Fruit fly (Drosophila melanogaster): ENCODE results near the gene Zyx.

Gene Zyx

dm6 chr4:1050422-1050821, 14.4 kb downstream of the Zyx start:
- no peak for TF ChIP-seq noc (tag; optimal IDR thresholded peaks at IDR 0.05)

dm6 chr4:1032610-1033297, 32.0 kb downstream of the Zyx start:
- no peak for TF ChIP-seq noc (tag; optimal IDR thresholded peaks at IDR 0.05)

- TF ChIP-seq noc (tag; optimal IDR thresholded peaks at IDR 0.05), result no peak
These were observed 33.1 kb downstream of the Zyx start, which contains the start of gene CG11076 for dm6 chr4:1031687-1032140. TSS of gene CG11076 (minus strand) at chr4:1031757.

dm6 chr4:1031137-1031536, 33.7 kb downstream of the Zyx start, which contains the start of gene ATPsynbeta:
TSS of gene ATPsynbeta (plus strand) at chr4:1031484.
- no peak for TF ChIP-seq noc (tag; optimal IDR thresholded peaks at IDR 0.05)

dm6 chr4:1030692-1031110, 34.1 kb downstream of the Zyx start:
- TF ChIP-seq noc (tag; optimal IDR thresholded peaks at IDR 0.05), result no peak

- TF ChIP-seq noc (tag; optimal IDR thresholded peaks at IDR 0.05), result no peak
These were observed 35.5 kb downstream of the Zyx start, which contains the start of gene Mpv17 for dm6 chr4:1029198-1029795. TSS of gene Mpv17 (minus strand) at chr4:1029361.

- TF ChIP-seq noc (tag; optimal IDR thresholded peaks at IDR 0.05), result no peak
These were observed 37.9 kb downstream of the Zyx start, which contains the start of gene PlexA for dm6 chr4:1026806-1027431. TSS of gene PlexA (minus strand) at chr4:1027101.

dm6 chr4:1026117-1026743, 38.6 kb downstream of the Zyx start:
- TF ChIP-seq noc (tag; optimal IDR thresholded peaks at IDR 0.05), result no peak

- TF ChIP-seq noc (tag; optimal IDR thresholded peaks at IDR 0.05), result no peak
These were observed 39.7 kb downstream of the Zyx start for dm6 chr4:1025101-1025500.

dm6 chr4:1008444-1008843, 56.4 kb downstream of the Zyx start:
- no peak for TF ChIP-seq noc (tag; optimal IDR thresholded peaks at IDR 0.05)

Data from whole organism, larva.